Fruit fly (Drosophila melanogaster) whole organism, wandering third instar larva: ENCODE results near the gene CG43249.

Experiments
- Dfd ChIP-seq: fragments of >200 bp; optimal IDR thresholded peaks from 2 replicates; lab custom pipeline; 2017; ENCODE audit warnings: missing biosample characterization, missing genetic modification characterization
- HLH106 ChIP-seq: fragments of 200-800 bp; optimal IDR thresholded peaks from 3 replicates; lab custom pipeline; 2019; ENCODE audit warnings: missing biosample characterization, mild to moderate bottlenecking, missing genetic modification characterization, moderate library complexity
- Mio ChIP-seq: sonication (Bioruptor generic); optimal IDR thresholded peaks from 2 replicates; lab custom pipeline; 2016; ENCODE audit warnings: missing biosample characterization, missing genetic modification characterization
- brk ChIP-seq: fragments of 200-800 bp; sonication (Bioruptor generic); optimal IDR thresholded peaks from 2 replicates; lab custom pipeline; 2016; ENCODE audit warnings: missing biosample characterization, mild to moderate bottlenecking, missing genetic modification characterization
- dl ChIP-seq, 2 experiments: fragments of 175-275, 200-275 bp in 1 of 2; fragments of 200-275 bp in 1 of 2; sonication (Bioruptor generic); optimal IDR thresholded peaks; lab custom pipeline; 2018; ENCODE audit warnings: mild to moderate bottlenecking in 2 of 2, missing biosample characterization in 2 of 2, missing genetic modification characterization in 2 of 2, moderate library complexity in 2 of 2; ENCODE audit not compliant: partially characterized antibody in 2 of 2, insufficient read depth in 1 of 2
- dsf ChIP-seq: sonication (Bioruptor generic); optimal IDR thresholded peaks from 2 replicates; lab custom pipeline; 2016; ENCODE audit warnings: missing biosample characterization, missing genetic modification characterization, borderline replicate concordance
- foxo ChIP-seq, 2 experiments: fragments of 200-800 bp; sonication (Bioruptor generic); optimal IDR thresholded peaks; 2 replicates in 1 of 2; 3 replicates in 1 of 2; lab custom pipeline; 2016 to 2017; ENCODE audit warnings: missing biosample characterization in 2 of 2, missing genetic modification characterization in 2 of 2
- fru ChIP-seq: fragments of 200-800 bp; sonication (Bioruptor generic); optimal IDR thresholded peaks from 3 replicates; lab custom pipeline; 2016; ENCODE audit warnings: missing biosample characterization, mild to moderate bottlenecking, missing genetic modification characterization
- jim ChIP-seq: fragments of 175-275, 200-325 bp; sonication (Bioruptor generic); optimal IDR thresholded peaks from 2 replicates; lab custom pipeline; 2016; ENCODE audit warnings: missing biosample characterization, mild to moderate bottlenecking, missing genetic modification characterization
- lola ChIP-seq: fragments of >200 bp; optimal IDR thresholded peaks from 2 replicates; lab custom pipeline; 2017; ENCODE audit warnings: missing biosample characterization, missing genetic modification characterization
- pan ChIP-seq: fragments of >200 bp; optimal IDR thresholded peaks from 2 replicates; lab custom pipeline; 2017
- rgr ChIP-seq: fragments of 200-800 bp; sonication (Bioruptor generic); optimal IDR thresholded peaks from 3 replicates; lab custom pipeline; 2016; ENCODE audit warnings: missing biosample characterization, mild to moderate bottlenecking, missing genetic modification characterization
- sv ChIP-seq: fragments of 200-800 bp; sonication (Bioruptor generic); optimal IDR thresholded peaks from 3 replicates; lab custom pipeline; 2016; ENCODE audit warnings: missing biosample characterization, missing genetic modification characterization
- woc ChIP-seq: sonication (Bioruptor generic); optimal IDR thresholded peaks from 2 replicates; lab custom pipeline; 2016; ENCODE audit warnings: missing biosample characterization, mild to moderate bottlenecking, missing genetic modification characterization

dm6 chr3L:16305820-16306650 is 2.0 kb downstream of the CG43249 start, which contains the start of the genes CG13043 and CG13063:
- TF ChIP-seq Mio (GFP tag; lab: Kevin White, UChicago) (no peak), lola (GFP tag; lab: Kevin White, UChicago) (no peak), dl (GFP tag; optimal IDR thresholded peaks at IDR 0.05; lab: Kevin White, UChicago; ENCODE audit: insufficient read depth in 1 of 2, partially characterized antibody in 2 of 2) (no peak), sv (GFP tag; lab: Kevin White, UChicago) (no peak), jim (GFP tag; lab: Kevin White, UChicago) (no peak), fru (GFP tag; lab: Kevin White, UChicago) (no peak), Dfd (GFP tag; lab: Kevin White, UChicago) (no peak), HLH106 (no peak), brk (no peak), woc (GFP tag; lab: Kevin White, UChicago) (no peak), rgr (GFP tag; lab: Kevin White, UChicago) (no peak), pan (lab: Kevin White, UChicago) (no peak), dsf (GFP tag; lab: Kevin White, UChicago) (no peak), foxo (GFP tag; optimal IDR thresholded peaks at IDR 0.05; lab: Kevin White, UChicago) (no peak)
